Worm (Caenorhabditis elegans): ENCODE data around the gene Y57E12AL.1.

Gene Y57E12AL.1

DNA sequence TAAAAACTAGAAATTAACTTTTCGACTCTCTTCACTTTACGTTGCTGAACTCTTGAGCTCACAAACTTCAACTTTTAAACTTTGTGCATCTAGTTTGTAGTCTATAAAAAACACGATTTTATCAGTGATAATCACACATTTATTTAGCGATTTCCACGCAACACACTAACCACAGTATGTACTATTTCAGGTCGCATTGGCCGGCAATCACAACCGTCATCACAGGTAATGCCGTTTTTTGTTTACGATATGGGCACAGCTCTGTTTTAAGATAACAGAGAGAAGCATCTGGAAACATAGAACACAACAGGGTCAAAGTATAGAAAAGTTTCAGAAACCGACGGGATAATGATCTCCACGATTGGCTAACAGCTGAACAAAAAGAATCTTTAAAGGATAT, 15.8 kb downstream of the Y57E12AL.1 start (continued):
- TF ChIP-seq aha-1 (tag) (peak; percentile 91), unc-62 (GFP tag; optimal IDR thresholded peaks at IDR 0.05 in 1 of 2) (peak in 1 of 2 experiments; percentile 26), unc-62 (tag; optimal IDR thresholded peaks at IDR 0.05) (no peak), unc-39 (tag; optimal IDR thresholded peaks at IDR 0.05) (no peak), duxl-1 (tag; optimal IDR thresholded peaks at IDR 0.05; ENCODE audit: poor library complexity) (no peak), dve-1 (tag; optimal IDR thresholded peaks at IDR 0.05; ENCODE audit: insufficient read depth) (peak; percentile 60)

DNA sequence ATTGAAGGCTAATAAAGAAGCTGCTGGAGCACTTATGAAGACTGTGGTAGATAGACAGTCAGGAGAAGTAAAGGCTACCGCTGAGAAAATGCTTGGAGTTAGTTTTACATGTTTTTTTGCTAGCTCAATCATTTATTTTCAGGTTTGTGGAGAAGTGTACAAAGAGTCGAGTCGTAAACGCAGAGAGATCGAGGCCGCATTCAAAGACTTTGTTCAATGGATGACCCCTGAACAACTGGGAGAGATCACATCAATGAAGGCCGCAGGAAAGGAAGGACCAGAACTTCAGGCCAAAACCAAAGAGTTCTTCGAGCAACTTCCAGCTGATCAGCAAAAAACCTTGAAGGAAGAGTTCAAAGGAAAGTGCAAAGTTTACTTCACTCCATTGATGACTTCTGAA, 18.4 kb downstream of the Y57E12AL.1 start:
- TF ChIP-seq jun-1 (tag; optimal IDR thresholded peaks at IDR 0.05) (no peak), D1046.2 (GFP tag; IDR thresholded peaks at IDR 0.05) (no peak), unc-62 (GFP tag; optimal IDR thresholded peaks at IDR 0.05 in 1 of 2) (peak in 1 of 2 experiments; percentile 76), unc-62 (tag; optimal IDR thresholded peaks at IDR 0.05) (no peak), aha-1 (tag) (peak; percentile 87), ceh-82 (tag; optimal IDR thresholded peaks at IDR 0.05) (no peak)

DNA sequence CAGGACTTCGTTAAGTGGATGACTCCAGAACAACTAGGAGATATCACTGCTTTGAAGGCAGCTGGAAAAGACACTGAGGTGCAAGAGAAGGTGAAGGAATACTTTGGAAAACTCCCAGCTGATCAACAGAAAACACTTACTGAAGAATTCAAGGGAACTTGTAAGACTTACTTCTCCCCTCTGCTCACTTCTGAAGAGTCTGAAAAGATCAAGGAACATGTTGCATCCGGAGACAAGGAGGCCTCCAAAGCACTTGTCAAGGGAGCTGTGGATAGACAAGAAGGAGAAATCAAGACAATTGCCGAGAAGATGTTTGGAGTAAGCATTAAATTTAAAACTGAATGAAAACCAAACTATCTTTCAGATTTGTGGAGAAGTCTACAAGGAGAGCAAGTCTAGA, 19.1 kb downstream of the Y57E12AL.1 start:
- TF ChIP-seq lir-3 (tag; optimal IDR thresholded peaks at IDR 0.05) (no peak), aha-1 (tag) (peak; percentile 93), egl-43 (GFP tag; IDR thresholded peaks at IDR 0.05) (no peak), hlh-30 (tag; optimal IDR thresholded peaks at IDR 0.05; ENCODE audit: insufficient read depth) (no peak), ztf-11 (tag; optimal IDR thresholded peaks at IDR 0.05) (no peak), nhr-42 (GFP tag; IDR thresholded peaks at IDR 0.05) (no peak), nhr-111 (GFP tag; optimal IDR thresholded peaks at IDR 0.05) (no peak), zag-1 (tag; optimal IDR thresholded peaks at IDR 0.05) (no peak), ctbp-1 (GFP tag; IDR thresholded peaks at IDR 0.05) (no peak), spr-1 (tag; optimal IDR thresholded peaks at IDR 0.05) (no peak), lin-38 (GFP tag; IDR thresholded peaks at IDR 0.05) (no peak), fos-1 (tag; optimal IDR thresholded peaks at IDR 0.05) (no peak), nhr-6 (tag; optimal IDR thresholded peaks at IDR 0.05) (no peak), dmd-8 (GFP tag; IDR thresholded peaks at IDR 0.05) (no peak), unc-130 (GFP tag; optimal IDR thresholded peaks at IDR 0.05) (no peak), hlh-11 (tag; optimal IDR thresholded peaks at IDR 0.05) (peak; percentile 0), ces-1 (GFP tag; optimal IDR thresholded peaks at IDR 0.05) (no peak)

DNA sequence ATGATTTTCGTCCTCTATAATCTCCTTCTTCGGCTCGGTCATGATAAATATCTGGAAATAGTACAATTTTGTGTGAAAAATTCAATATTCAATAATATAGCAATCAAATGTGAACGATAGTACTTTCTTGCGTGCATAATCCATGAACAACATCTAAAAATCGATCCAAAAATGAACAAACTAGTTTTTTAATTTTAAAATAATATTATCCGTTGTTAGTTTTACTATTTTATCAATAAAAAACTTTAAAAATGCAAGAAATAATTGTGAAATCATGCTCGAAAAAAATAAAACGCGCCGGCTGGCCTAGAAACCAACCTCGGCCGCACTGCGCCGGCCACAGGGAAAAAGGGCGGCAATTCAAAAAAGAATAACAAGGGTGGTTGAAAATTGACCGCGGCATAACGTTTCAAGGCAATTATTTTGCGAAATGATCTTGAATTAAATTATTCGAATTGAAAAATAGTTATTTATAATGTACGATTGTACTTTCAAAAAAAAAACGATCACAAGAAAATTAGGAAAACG, 24.3 kb downstream of the Y57E12AL.1 start, which contains the start of gene mys-1:
TSS of gene mys-1 (minus strand) at position 51 of the 528 bp plus-strand sequence.
- TF ChIP-seq mxl-2 (GFP tag; conservative IDR thresholded peaks at IDR 0.05) (no peak), zfp-3 (GFP tag; conservative IDR thresholded peaks at IDR 0.05) (no peak), mes-2 (tag; optimal IDR thresholded peaks at IDR 0.05; ENCODE audit: poor library complexity, severe bottlenecking) (peak; percentile 98), nhr-111 (GFP tag; optimal IDR thresholded peaks at IDR 0.05) (no peak), daf-12 (tag; optimal IDR thresholded peaks at IDR 0.05) (no peak), gei-8 (GFP tag; optimal IDR thresholded peaks at IDR 0.05) (no peak), madf-5 (GFP tag; IDR thresholded peaks at IDR 0.05) (no peak), zip-2 (tag; optimal IDR thresholded peaks at IDR 0.05) (no peak), aha-1 (tag) (no peak), hlh-30 (tag; optimal IDR thresholded peaks at IDR 0.05; ENCODE audit: insufficient read depth) (peak; percentile 29), tag-97 (GFP tag; IDR thresholded peaks at IDR 0.05) (no peak), tra-1 (GFP tag; IDR thresholded peaks at IDR 0.05) (no peak), daf-16 (GFP tag; optimal IDR thresholded peaks at IDR 0.05) (no peak), daf-16 (tag; optimal IDR thresholded peaks at IDR 0.05) (peak; percentile 10), spr-3 (GFP tag; optimal IDR thresholded peaks at IDR 0.05) (no peak), nhr-28 (tag; optimal IDR thresholded peaks at IDR 0.05) (no peak), F44E2.7 (GFP tag; IDR thresholded peaks at IDR 0.05) (no peak), dpl-1 (GFP tag; optimal IDR thresholded peaks at IDR 0.05) (peak; percentile 93), lim-7 (GFP tag; IDR thresholded peaks at IDR 0.05) (no peak), rbr-2 (tag; optimal IDR thresholded peaks at IDR 0.05) (peak; percentile 30), madf-9 (GFP tag; conservative IDR thresholded peaks at IDR 0.05) (no peak), nhr-11 (tag; optimal IDR thresholded peaks at IDR 0.05) (no peak), ctbp-1 (GFP tag; IDR thresholded peaks at IDR 0.05) (no peak), dmd-8 (GFP tag; IDR thresholded peaks at IDR 0.05) (no peak), lir-3 (tag; optimal IDR thresholded peaks at IDR 0.05) (no peak), lin-38 (GFP tag; IDR thresholded peaks at IDR 0.05) (peak; percentile 46), nhr-41 (GFP tag; IDR thresholded peaks at IDR 0.05) (no peak), ceh-28 (tag; optimal IDR thresholded peaks at IDR 0.05) (no peak), unc-130 (GFP tag; optimal IDR thresholded peaks at IDR 0.05) (peak; percentile 76), nhr-42 (GFP tag; IDR thresholded peaks at IDR 0.05) (no peak)

Data from whole organism, L4 larva.